Fruit fly (Drosophila melanogaster) whole organism, embryonic: ENCODE measurements around the gene CG32772.
A peak's percentile ranks its signal among the peaks of the same experiment; 100 is the strongest.

ENCODE experiments used
- CG10959 ChIP-seq: fragments of 200-800 bp; sonication (Bioruptor generic); IDR thresholded peaks from 2 replicates; pipeline ENCODE4 v1.3.6; 2022; ENCODE audit warnings: missing biosample characterization, missing genetic modification characterization
- CG11723 ChIP-seq: fragments of 200-800 bp; sonication (Bioruptor generic); optimal IDR thresholded peaks from 2 replicates; lab custom pipeline; 2017; ENCODE audit warnings: missing biosample characterization, mild to moderate bottlenecking, missing genetic modification characterization
- CG14667 ChIP-seq: fragments of 200-800 bp; sonication (Bioruptor generic); IDR thresholded peaks from 2 replicates; pipeline ENCODE4 v1.3.6; 2022; ENCODE audit warnings: missing biosample characterization, missing genetic modification characterization
- CG15479 ChIP-seq: fragments of 200-800 bp; sonication (Bioruptor generic); optimal IDR thresholded peaks from 3 replicates; lab custom pipeline; 2019; ENCODE audit warnings: missing biosample characterization, mild to moderate bottlenecking, missing genetic modification characterization, moderate library complexity
- CG16813 ChIP-seq: fragments of 200-800 bp; sonication (Bioruptor generic); IDR thresholded peaks from 3 replicates; pipeline ENCODE4 v1.3.6; 2022; ENCODE audit warnings: missing biosample characterization, missing genetic modification characterization; ENCODE audit not compliant: partially characterized antibody
- CG17829 ChIP-seq: fragments of 200-800 bp; optimal IDR thresholded peaks from 2 replicates; lab custom pipeline; 2019; ENCODE audit warnings: missing biosample characterization, mild to moderate bottlenecking, missing genetic modification characterization, moderate library complexity
- CG18262 ChIP-seq: fragments of 200-800 bp; optimal IDR thresholded peaks from 3 replicates; lab custom pipeline; 2019; ENCODE audit warnings: missing biosample characterization, mild to moderate bottlenecking, missing genetic modification characterization, moderate library complexity
- CG18764 ChIP-seq: fragments of 200-800 bp; sonication (Bioruptor generic); optimal IDR thresholded peaks from 3 replicates; lab custom pipeline; 2016; ENCODE audit warnings: missing biosample characterization, missing genetic modification characterization
- CG30020 ChIP-seq: fragments of 200-800 bp; optimal IDR thresholded peaks from 2 replicates; lab custom pipeline; 2019; ENCODE audit warnings: missing biosample characterization, mild to moderate bottlenecking, missing genetic modification characterization, moderate library complexity
- CG31388 ChIP-seq: fragments of 200-800 bp; sonication (Bioruptor generic); optimal IDR thresholded peaks from 2 replicates; lab custom pipeline; 2016; ENCODE audit warnings: missing biosample characterization, missing genetic modification characterization
- CG3281 ChIP-seq: fragments of 200-800 bp; sonication (Bioruptor generic); optimal IDR thresholded peaks from 3 replicates; lab custom pipeline; 2017; ENCODE audit warnings: missing biosample characterization, mild to moderate bottlenecking, missing genetic modification characterization
- CG34224 ChIP-seq: fragments of 200-800 bp; sonication (Bioruptor generic); IDR thresholded peaks from 3 replicates; pipeline ENCODE4 v1.3.6; 2022; ENCODE audit warnings: missing biosample characterization, missing genetic modification characterization; ENCODE audit not compliant: partially characterized antibody
- CG4282 ChIP-seq: fragments of 200-800 bp; sonication (Bioruptor generic); optimal IDR thresholded peaks from 2 replicates; lab custom pipeline; 2016; ENCODE audit warnings: missing biosample characterization, missing genetic modification characterization
- CG4707 ChIP-seq: fragments of 200-800 bp; sonication (Bioruptor generic); optimal IDR thresholded peaks from 2 replicates; lab custom pipeline; 2018; ENCODE audit warnings: missing biosample characterization, mild to moderate bottlenecking, missing genetic modification characterization, moderate library complexity
- CG4820 ChIP-seq: fragments of 200-800 bp; sonication (Bioruptor generic); optimal IDR thresholded peaks from 3 replicates; lab custom pipeline; 2016; ENCODE audit warnings: missing biosample characterization, missing genetic modification characterization
- CG5245 ChIP-seq: fragments of 200-800 bp; sonication (Bioruptor generic); optimal IDR thresholded peaks from 3 replicates; lab custom pipeline; 2016; ENCODE audit warnings: missing biosample characterization, missing genetic modification characterization
- CG7271 ChIP-seq: fragments of 200-800 bp; sonication (Bioruptor generic); optimal IDR thresholded peaks from 2 replicates; lab custom pipeline; 2018; ENCODE audit warnings: missing biosample characterization, mild to moderate bottlenecking, missing genetic modification characterization, moderate library complexity
- CG7372 ChIP-seq: fragments of 200-800 bp; sonication (Bioruptor generic); IDR thresholded peaks from 2 replicates; pipeline ENCODE4 v1.3.6; 2022; ENCODE audit warnings: missing biosample characterization, missing genetic modification characterization
- CG7745 ChIP-seq: fragments of 200-800 bp; sonication (Bioruptor generic); optimal IDR thresholded peaks from 2 replicates; lab custom pipeline; 2018; ENCODE audit warnings: missing biosample characterization, mild to moderate bottlenecking, missing genetic modification characterization, moderate library complexity
- CG7839 ChIP-seq: fragments of 200-800 bp; sonication (Bioruptor generic); optimal IDR thresholded peaks from 3 replicates; lab custom pipeline; 2018; ENCODE audit warnings: missing biosample characterization, mild to moderate bottlenecking, missing genetic modification characterization, moderate library complexity
- CG8478 ChIP-seq: fragments of >200 bp; optimal IDR thresholded peaks from 2 replicates; lab custom pipeline; 2018
- Camta ChIP-seq: fragments of 200-800 bp; sonication (Bioruptor generic); optimal IDR thresholded peaks from 2 replicates; lab custom pipeline; 2016; ENCODE audit warnings: missing biosample characterization, missing genetic modification characterization
- Dek ChIP-seq: fragments of 200-800 bp; sonication (Bioruptor generic); optimal IDR thresholded peaks from 3 replicates; lab custom pipeline; 2019; ENCODE audit warnings: missing biosample characterization, mild to moderate bottlenecking, missing genetic modification characterization, moderate library complexity
- Fer3 ChIP-seq: fragments of 200-800 bp; sonication (Bioruptor generic); optimal IDR thresholded peaks from 2 replicates; lab custom pipeline; 2018; ENCODE audit warnings: missing biosample characterization, mild to moderate bottlenecking, missing genetic modification characterization, moderate library complexity
- Gsc ChIP-seq: fragments of 200-800 bp; sonication (Bioruptor generic); IDR thresholded peaks from 2 replicates; pipeline ENCODE4 v1.3.6; 2022; ENCODE audit warnings: missing biosample characterization, missing genetic modification characterization
- HLH4C ChIP-seq: fragments of 200-800 bp; sonication (Bioruptor generic); IDR thresholded peaks from 3 replicates; pipeline ENCODE4 v1.3.6; 2022; ENCODE audit warnings: missing biosample characterization, missing genetic modification characterization; ENCODE audit not compliant: partially characterized antibody
- Mrtf ChIP-seq: fragments of 200-800 bp; sonication (Bioruptor generic); IDR thresholded peaks from 3 replicates; pipeline ENCODE4 v1.3.6; 2022; ENCODE audit warnings: missing biosample characterization, missing genetic modification characterization
- Nf-YA ChIP-seq: fragments of 200-800 bp; sonication (Bioruptor generic); IDR thresholded peaks from 2 replicates; pipeline ENCODE4 v1.3.6; 2022; ENCODE audit warnings: missing biosample characterization, missing genetic modification characterization
- NfI ChIP-seq: fragments of 200-800 bp; sonication (Bioruptor generic); optimal IDR thresholded peaks from 3 replicates; lab custom pipeline; 2018; ENCODE audit warnings: missing biosample characterization, mild to moderate bottlenecking, missing genetic modification characterization, moderate library complexity
- Six4 ChIP-seq: fragments of 200-800 bp; sonication (Bioruptor generic); optimal IDR thresholded peaks from 2 replicates; lab custom pipeline; 2016; ENCODE audit warnings: missing biosample characterization, missing genetic modification characterization
- Spps ChIP-seq: fragments of 200-800 bp; sonication (Bioruptor generic); optimal IDR thresholded peaks from 2 replicates; lab custom pipeline; 2018; ENCODE audit warnings: missing biosample characterization, mild to moderate bottlenecking, missing genetic modification characterization
- Taf1 ChIP-seq: fragments of 200-800 bp; sonication (Bioruptor generic); IDR thresholded peaks from 2 replicates; pipeline ENCODE4 v1.3.6; 2022; ENCODE audit warnings: missing biosample characterization, missing genetic modification characterization
- ap ChIP-seq: fragments of 200-800 bp; sonication (Bioruptor generic); IDR thresholded peaks from 2 replicates; pipeline ENCODE4 v1.3.6; 2022; ENCODE audit warnings: missing biosample characterization, missing genetic modification characterization
- corto ChIP-seq: fragments of 200-800 bp; sonication (Bioruptor generic); optimal IDR thresholded peaks from 2 replicates; lab custom pipeline; 2016; ENCODE audit warnings: missing biosample characterization, mild to moderate bottlenecking, missing genetic modification characterization, moderate library complexity
- gsb ChIP-seq: fragments of 200-800 bp; sonication (Bioruptor generic); IDR thresholded peaks from 2 replicates; pipeline ENCODE4 v1.3.6; 2022; ENCODE audit warnings: missing biosample characterization, missing genetic modification characterization
- ham ChIP-seq: fragments of 200-800 bp; sonication (Bioruptor generic); IDR thresholded peaks from 2 replicates; pipeline ENCODE4 v1.3.6; 2022; ENCODE audit warnings: missing biosample characterization, missing genetic modification characterization
- insv ChIP-seq, 2 experiments: fragments of 200-800 bp; sonication (Bioruptor generic); optimal IDR thresholded peaks; 3 replicates each; lab custom pipeline; 2016 to 2018; ENCODE audit warnings: missing biosample characterization in 2 of 2, missing genetic modification characterization in 2 of 2
- jumu ChIP-seq: fragments of 200-800 bp; sonication (Bioruptor generic); optimal IDR thresholded peaks from 3 replicates; lab custom pipeline; 2016; ENCODE audit warnings: missing biosample characterization, missing genetic modification characterization
- lab ChIP-seq: fragments of 200-800 bp; sonication (Bioruptor generic); optimal IDR thresholded peaks from 3 replicates; lab custom pipeline; 2017; ENCODE audit warnings: missing biosample characterization, missing genetic modification characterization, mild to moderate bottlenecking, moderate library complexity, missing genetic modification reagents
- nau ChIP-seq: fragments of 200-800 bp; sonication (Bioruptor generic); optimal IDR thresholded peaks from 3 replicates; lab custom pipeline; 2017; ENCODE audit warnings: missing biosample characterization, mild to moderate bottlenecking, missing genetic modification characterization, missing genetic modification reagents
- nom ChIP-seq: fragments of 200-800 bp; sonication (Bioruptor generic); optimal IDR thresholded peaks from 2 replicates; lab custom pipeline; 2017; ENCODE audit warnings: missing biosample characterization, missing genetic modification characterization, mild to moderate bottlenecking, moderate library complexity, missing genetic modification reagents
- pfk ChIP-seq: fragments of 200-800 bp; sonication (Bioruptor generic); optimal IDR thresholded peaks from 2 replicates; lab custom pipeline; 2018; ENCODE audit warnings: missing biosample characterization, mild to moderate bottlenecking, missing genetic modification characterization, moderate library complexity
- shn ChIP-seq: fragments of 200-800 bp; sonication (Bioruptor generic); optimal IDR thresholded peaks from 3 replicates; lab custom pipeline; 2016; ENCODE audit warnings: missing biosample characterization, missing genetic modification characterization
- sqz ChIP-seq: fragments of 200-800 bp; sonication (Bioruptor generic); optimal IDR thresholded peaks from 3 replicates; lab custom pipeline; 2018; ENCODE audit warnings: missing biosample characterization, mild to moderate bottlenecking, missing genetic modification characterization
- ssp ChIP-seq: fragments of 200-800 bp; sonication (Bioruptor generic); IDR thresholded peaks from 2 replicates; pipeline ENCODE4 v1.3.6; 2022; ENCODE audit warnings: missing biosample characterization, missing genetic modification characterization
- sug ChIP-seq: fragments of 200-800 bp; optimal IDR thresholded peaks from 2 replicates; lab custom pipeline; 2019; ENCODE audit warnings: missing biosample characterization, mild to moderate bottlenecking, missing genetic modification characterization, moderate library complexity
- wdn ChIP-seq: fragments of 200-800 bp; sonication (Bioruptor generic); IDR thresholded peaks from 2 replicates; pipeline ENCODE4 v1.3.6; 2022; ENCODE audit warnings: missing biosample characterization, missing genetic modification characterization
- wek ChIP-seq: fragments of 200-800 bp; sonication (Bioruptor generic); optimal IDR thresholded peaks from 3 replicates; lab custom pipeline; 2018; ENCODE audit warnings: missing biosample characterization, mild to moderate bottlenecking, missing genetic modification characterization, moderate library complexity
- z ChIP-seq: fragments of 200-800 bp; sonication (Bioruptor generic); IDR thresholded peaks from 3 replicates; pipeline ENCODE4 v1.3.6; 2022; ENCODE audit warnings: missing biosample characterization, missing genetic modification characterization

The CG32772 gene

dm6 chrX:4919040-4919881, 10.4 kb downstream of the CG32772 start (continued):
- peak; percentile 8 for TF ChIP-seq sug (tag; lab: Kevin White, UChicago)
- TF ChIP-seq ssp, result peak; percentile 81
- TF ChIP-seq Taf1 (GFP tag; lab: Robert Waterston, UW), result peak; percentile 71; the same call in 1 of the 2 replicates
- TF ChIP-seq CG4820 (GFP tag; lab: Kevin White, UChicago), result peak; percentile 74
- no peak for TF ChIP-seq corto (GFP tag; lab: Kevin White, UChicago)
- peak; percentile 85 for TF ChIP-seq ap
- TF ChIP-seq CG15479, result no peak
- peak; percentile 53 for TF ChIP-seq CG4707 (GFP tag; lab: Kevin White, UChicago)
- TF ChIP-seq Six4 (GFP tag; lab: Kevin White, UChicago), result peak; percentile 48
- TF ChIP-seq CG11723 (GFP tag; lab: Kevin White, UChicago), result peak; percentile 43
- no peak for TF ChIP-seq CG30020 (tag; lab: Kevin White, UChicago)
- TF ChIP-seq Gsc (GFP tag; lab: Robert Waterston, UW), result peak; percentile 74
- TF ChIP-seq CG18764, result peak; percentile 55
- TF ChIP-seq z, result no peak; the same call in 2 of the 3 replicates
- TF ChIP-seq CG16813 (GFP tag; lab: Robert Waterston, UW), result 0 out of 3 replicates have a peak, but pooled peaks have one; percentile 2
- TF ChIP-seq CG34224 (GFP tag; lab: Robert Waterston, UW), result no peak
- peak; percentile 55; the same call in 1 of the 2 replicates for TF ChIP-seq ham (GFP tag; lab: Robert Waterston, UW)
- TF ChIP-seq CG7271 (tag; lab: Kevin White, UChicago), result no peak
- TF ChIP-seq lab (GFP tag; lab: Kevin White, UChicago), result peak; percentile 88
- TF ChIP-seq CG17829 (tag; lab: Kevin White, UChicago), result peak; percentile 56
- peak; percentile 71 for TF ChIP-seq CG5245 (GFP tag; lab: Kevin White, UChicago)
- TF ChIP-seq Dek (tag; lab: Kevin White, UChicago), result peak; percentile 70
- TF ChIP-seq wdn (GFP tag; lab: Robert Waterston, UW), result peak; percentile 81
- no peak for TF ChIP-seq CG7745 (tag; lab: Kevin White, UChicago)
- peak; percentile 83 for TF ChIP-seq Fer3 (tag; lab: Kevin White, UChicago)
- TF ChIP-seq CG14667 (GFP tag; lab: Robert Waterston, UW), result peak; percentile 86
- peak; percentile 82 for TF ChIP-seq CG7372
- TF ChIP-seq CG3281 (GFP tag; lab: Kevin White, UChicago), result peak; percentile 72
- peak; percentile 78 for TF ChIP-seq shn
- no peak for TF ChIP-seq nau
- TF ChIP-seq nom, result peak; percentile 8
- TF ChIP-seq CG31388, result peak; percentile 63
- peak; percentile 79 for TF ChIP-seq CG10959 (GFP tag; lab: Robert Waterston, UW)
- TF ChIP-seq CG7839, result peak; percentile 85
- TF ChIP-seq insv (GFP tag; optimal IDR thresholded peaks at IDR 0.05; lab: Kevin White, UChicago), result no peak
- TF ChIP-seq pfk (GFP tag; lab: Kevin White, UChicago), result no peak
- peak; percentile 63 for TF ChIP-seq CG18262
- peak; percentile 84 for TF ChIP-seq NfI (GFP tag; lab: Kevin White, UChicago)
- TF ChIP-seq HLH4C (GFP tag; lab: Robert Waterston, UW), result no peak
- peak; percentile 71 for TF ChIP-seq wek (GFP tag; lab: Kevin White, UChicago)
- peak; percentile 91 for TF ChIP-seq Mrtf (GFP tag; lab: Robert Waterston, UW)
- peak; percentile 66 for TF ChIP-seq CG4282 (GFP tag; lab: Kevin White, UChicago)
- no peak for TF ChIP-seq sqz (GFP tag; lab: Kevin White, UChicago)
- TF ChIP-seq jumu (GFP tag; lab: Kevin White, UChicago), result peak; percentile 90
- no peak for TF ChIP-seq CG8478 (lab: Kevin White, UChicago)
- no peak for TF ChIP-seq Spps
- peak; percentile 54 for TF ChIP-seq Camta
- peak; percentile 90 for TF ChIP-seq gsb (GFP tag; lab: Robert Waterston, UW)
- TF ChIP-seq Nf-YA (GFP tag; lab: Robert Waterston, UW), result peak; percentile 67
